Worm (Caenorhabditis elegans): ENCODE data around the gene pqn-62.

DNA sequence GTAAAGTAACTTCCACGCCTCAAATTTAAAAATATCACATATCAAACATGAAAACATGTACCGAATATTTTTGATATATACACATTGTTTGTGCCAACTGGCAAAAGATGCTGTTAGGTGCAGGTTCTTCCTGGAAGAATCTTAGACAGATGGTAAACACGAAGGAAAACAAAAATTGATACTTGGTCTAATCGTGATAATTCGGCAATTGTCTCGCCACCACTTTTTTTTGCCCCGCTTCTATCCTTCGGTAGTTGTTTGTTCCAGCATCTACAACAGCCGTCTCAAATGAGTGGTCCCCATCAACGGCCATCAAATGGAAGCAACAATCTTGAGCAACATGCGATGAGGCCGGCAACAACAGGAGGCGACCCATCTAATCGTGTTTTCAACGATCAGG is 1.5 kb downstream of the pqn-62 start:
- TF ChIP-seq snpc-4 (tag; optimal IDR thresholded peaks at IDR 0.05) (no peak), unc-62 (GFP tag; optimal IDR thresholded peaks at IDR 0.05) (no peak), zag-1 (tag; optimal IDR thresholded peaks at IDR 0.05) (no peak), skn-1 (tag; optimal IDR thresholded peaks at IDR 0.05) (no peak), elt-3 (tag; optimal IDR thresholded peaks at IDR 0.05) (no peak), aha-1 (tag; optimal IDR thresholded peaks at IDR 0.05) (no peak), fkh-10 (GFP tag; optimal IDR thresholded peaks at IDR 0.05) (no peak), fkh-4 (tag; optimal IDR thresholded peaks at IDR 0.05; ENCODE audit: borderline replicate concordance) (no peak), unc-130 (tag; optimal IDR thresholded peaks at IDR 0.05) (no peak)

All from whole organism, L1 larva.